Worm (Caenorhabditis elegans) whole organism, L4/young adult: ENCODE measurements around the gene ceh-18.

Source experiments
- W03F9.2 ChIP-seq: fragments of 150-350 bp; optimal IDR thresholded peaks from 2 replicates; lab custom pipeline; 2014; ENCODE audit warnings: missing biosample characterization, missing genetic modification characterization
- dao-5 ChIP-seq: sonication (generic microtip); optimal IDR thresholded peaks from 2 replicates; lab custom pipeline; 2016; ENCODE audit warnings: missing genotype, missing genetic modification characterization, moderate library complexity, missing compliant biosample characterization
- him-1 ChIP-seq: sonication (generic microtip); optimal IDR thresholded peaks from 2 replicates; lab custom pipeline; 2016; ENCODE audit warnings: missing genotype, missing genetic modification reagents, missing genetic modification characterization, missing compliant biosample characterization

DNA sequence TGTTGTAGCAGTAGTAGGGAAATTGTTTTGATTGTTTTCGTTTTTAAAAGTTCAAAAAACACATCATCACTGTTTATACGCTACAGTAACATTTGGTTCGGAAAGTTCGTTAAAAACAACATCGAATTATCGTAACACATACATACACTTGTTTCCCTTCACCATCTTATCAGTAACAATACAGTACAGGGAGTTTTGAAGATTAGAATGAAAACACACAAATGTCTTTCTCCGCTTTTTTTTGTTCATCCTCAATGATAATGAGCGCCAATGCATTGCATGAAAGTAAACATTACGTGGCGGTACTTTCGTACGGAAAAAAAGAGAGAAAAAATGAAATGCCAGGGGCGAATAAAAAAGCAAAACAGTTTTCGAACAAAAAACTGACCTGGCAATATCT is 28.0 kb downstream of the ceh-18 start:
- TF ChIP-seq W03F9.2 (tag; lab: Kevin White, UChicago) (no peak), dao-5 (no peak), him-1 (tag; lab: Kevin White, UChicago) (no peak)
